Worm (Caenorhabditis elegans): ENCODE measurements around the gene Y45G12C.1.

Y45G12C.1 gene

ce11 chrV:2608352-2608751 is 42.9 kb downstream of the Y45G12C.1 start, which contains the start of gene acr-17:
Gene acr-17 (plus strand): TSS chrV:2608652.
- TF ChIP-seq F13C5.2 (tag; optimal IDR thresholded peaks at IDR 0.05) (no peak), aly-1 (tag; optimal IDR thresholded peaks at IDR 0.05) (no peak), pes-1 (GFP tag; IDR thresholded peaks at IDR 0.05) (no peak), ceh-13 (GFP tag; optimal IDR thresholded peaks at IDR 0.05) (no peak), ama-1 (optimal IDR thresholded peaks at IDR 0.05) (no peak), hnd-1 (tag; optimal IDR thresholded peaks at IDR 0.05) (no peak), tra-4 (tag; optimal IDR thresholded peaks at IDR 0.05) (no peak)

- no peak for TF ChIP-seq tbx-11 (GFP tag; IDR thresholded peaks at IDR 0.05)
These were observed 49.7 kb downstream of the Y45G12C.1 start, which contains the start of gene F53E10.1 for ce11 chrV:2614986-2615687. Gene F53E10.1 (plus strand): TSS chrV:2615310.

ce11 chrV:2617499-2617898 is 52.0 kb downstream of the Y45G12C.1 start:
- no peak for TF ChIP-seq B0310.2 (tag; optimal IDR thresholded peaks at IDR 0.05)
- TF ChIP-seq tbx-11 (GFP tag; IDR thresholded peaks at IDR 0.05), result 0 out of 2 replicates have a peak, but pooled peaks have one; percentile 13
- TF ChIP-seq ceh-36 (tag; optimal IDR thresholded peaks at IDR 0.05), result no peak

All from whole organism, early embryonic.